Worm (Caenorhabditis elegans): Measurements from ENCODE around the gene slc-25A29.

DNA sequence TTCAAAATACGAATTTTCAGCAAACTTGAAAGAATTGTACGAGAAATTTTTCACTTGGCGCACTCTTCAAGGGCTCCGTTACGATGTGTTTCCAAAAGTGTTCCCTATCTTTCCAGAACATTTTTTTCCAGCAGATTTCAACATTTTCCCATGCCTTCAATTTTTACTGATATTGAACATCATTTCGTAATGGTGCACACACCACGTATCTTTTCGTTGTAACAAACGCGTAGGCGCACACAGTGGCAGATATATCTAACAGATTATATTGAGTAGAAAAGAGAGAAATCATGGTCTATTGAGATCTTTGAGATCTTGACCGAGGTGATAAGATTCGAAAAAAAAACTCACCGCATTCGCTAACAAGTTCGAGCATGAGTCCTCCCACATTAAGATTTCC, 37.7 kb upstream of the slc-25A29 start:
- no peak for TF ChIP-seq ref-1 (GFP tag; conservative IDR thresholded peaks at IDR 0.05)
- no peak for TF ChIP-seq T22C8.4 (GFP tag; IDR thresholded peaks at IDR 0.05)
- TF ChIP-seq flt-1 (GFP tag; IDR thresholded peaks at IDR 0.05), result no peak
- no peak for TF ChIP-seq ztf-29 (GFP tag; IDR thresholded peaks at IDR 0.05)
- TF ChIP-seq tab-1 (GFP tag; IDR thresholded peaks at IDR 0.05), result no peak
- TF ChIP-seq cog-1 (tag; optimal IDR thresholded peaks at IDR 0.05), result no peak
- no peak for TF ChIP-seq ztf-23 (GFP tag; IDR thresholded peaks at IDR 0.05)
- no peak for TF ChIP-seq klf-2 (GFP tag; conservative IDR thresholded peaks at IDR 0.05)
- no peak for TF ChIP-seq med-1 (GFP tag; optimal IDR thresholded peaks at IDR 0.05; ENCODE audit: insufficient read depth)

All from whole organism, midembryonic.